Worm (Caenorhabditis elegans): Measurements from ENCODE around the gene hip-1.

- no peak for TF ChIP-seq ceh-90 (tag; optimal IDR thresholded peaks at IDR 0.05)
- no peak for TF ChIP-seq fkh-10 (GFP tag; optimal IDR thresholded peaks at IDR 0.05)
- no peak for TF ChIP-seq pqm-1 (tag; optimal IDR thresholded peaks at IDR 0.05)
- no peak for TF ChIP-seq nhr-76 (tag; optimal IDR thresholded peaks at IDR 0.05)
- no peak for TF ChIP-seq unc-130 (tag; optimal IDR thresholded peaks at IDR 0.05)
- no peak for TF ChIP-seq nhr-28 (tag; optimal IDR thresholded peaks at IDR 0.05)
- no peak for TF ChIP-seq ceh-88 (GFP tag; IDR thresholded peaks at IDR 0.05)
- no peak for TF ChIP-seq nhr-20 (tag; optimal IDR thresholded peaks at IDR 0.05)
- TF ChIP-seq skn-1 (tag; optimal IDR thresholded peaks at IDR 0.05) = no peak
- TF ChIP-seq ces-1 (GFP tag; optimal IDR thresholded peaks at IDR 0.05) = no peak
- no peak for TF ChIP-seq zag-1 (tag; optimal IDR thresholded peaks at IDR 0.05)
- no peak for TF ChIP-seq isw-1 (GFP tag; IDR thresholded peaks at IDR 0.05)
Observed at ce11 chrIII:13640869-13641268, 18.6 kb upstream of the hip-1 start.

All from whole organism, L1 larva.